Worm (Caenorhabditis elegans): ENCODE data around the gene srh-70.

DNA sequence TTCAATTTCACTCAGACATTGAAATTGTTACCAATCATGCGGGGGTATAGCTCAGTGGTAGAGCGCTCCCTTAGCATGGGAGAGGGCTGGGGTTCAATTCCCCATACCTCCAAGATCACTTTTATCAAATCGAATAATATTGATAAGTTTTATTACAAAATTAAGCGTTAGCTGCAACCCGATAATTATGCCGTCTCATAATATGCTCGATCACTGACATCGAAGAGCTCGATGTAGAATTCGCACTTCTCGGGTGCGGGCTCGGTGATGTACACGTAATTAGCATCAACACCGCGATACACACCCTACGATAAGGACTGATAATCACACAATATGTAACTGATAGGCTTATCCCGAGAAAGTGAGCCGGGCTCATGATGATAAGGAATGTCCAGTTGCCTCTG lies 23.9 kb upstream of the srh-70 start:
- TF ChIP-seq dao-5 (tag; optimal IDR thresholded peaks at IDR 0.05) = no peak
- no peak for TF ChIP-seq him-1 (tag; optimal IDR thresholded peaks at IDR 0.05)
- TF ChIP-seq W03F9.2 (tag; optimal IDR thresholded peaks at IDR 0.05) = no peak
